Worm (Caenorhabditis elegans) whole organism, L1 larva: ENCODE measurements around the gene T04C12.1.

Experiments
- F16B12.6 ChIP-seq: fragments of 150-350 bp; optimal IDR thresholded peaks from 2 replicates; lab custom pipeline; 2014; ENCODE audit warnings: missing biosample characterization, missing genetic modification characterization
- ceh-82 ChIP-seq, 3 experiments: fragments of 150-350 bp in 1 of 3; sonication (generic microtip) in 2 of 3; optimal IDR thresholded peaks; 2 replicates each; lab custom pipeline; 2014 to 2017; ENCODE audit warnings: missing biosample characterization in 3 of 3, missing genetic modification characterization in 3 of 3
- elt-2 ChIP-seq: sonication (generic microtip); optimal IDR thresholded peaks from 2 replicates; lab custom pipeline; 2016; ENCODE audit warnings: missing genetic modification characterization, mild to moderate bottlenecking, inconsistent platforms, missing compliant biosample characterization, missing genetic modification reagents
- fkh-4 ChIP-seq: sonication (generic microtip); optimal IDR thresholded peaks from 2 replicates; lab custom pipeline; 2016; ENCODE audit warnings: missing compliant biosample characterization, missing genetic modification characterization, borderline replicate concordance
- lin-13 ChIP-seq: fragments of 150-350 bp; optimal IDR thresholded peaks from 2 replicates; lab custom pipeline; 2014; ENCODE audit warnings: missing biosample characterization, missing genetic modification reagents, missing genetic modification characterization
- lin-15B ChIP-seq: fragments of 150-350 bp; sonication (generic microtip); optimal IDR thresholded peaks from 3 replicates; lab custom pipeline; 2014; ENCODE audit warnings: missing biosample characterization, missing genetic modification characterization
- lsy-2 ChIP-seq, 2 experiments: fragments of 150-350 bp; optimal IDR thresholded peaks; 2 replicates each; lab custom pipeline; 2014; ENCODE audit warnings: missing biosample characterization in 2 of 2, missing genetic modification characterization in 2 of 2
- mdl-1 ChIP-seq, 2 experiments: fragments of 150-350 bp; optimal IDR thresholded peaks; 2 replicates each; lab custom pipeline; 2014 to 2017; ENCODE audit warnings: missing biosample characterization in 2 of 2, missing genetic modification characterization in 2 of 2, inconsistent platforms in 1 of 2
- nhr-11 ChIP-seq: fragments of 150-350 bp; optimal IDR thresholded peaks from 2 replicates; lab custom pipeline; 2014; ENCODE audit warnings: missing biosample characterization, missing genetic modification characterization
- nhr-237 ChIP-seq: fragments of 150-350 bp; optimal IDR thresholded peaks from 2 replicates; lab custom pipeline; 2014; ENCODE audit warnings: missing biosample characterization, missing genetic modification characterization
- nhr-90 ChIP-seq: sonication (generic microtip); optimal IDR thresholded peaks from 2 replicates; lab custom pipeline; 2016; ENCODE audit warnings: mild to moderate bottlenecking, missing genetic modification characterization, missing compliant biosample characterization; ENCODE audit not compliant: poor library complexity
- pag-3 ChIP-seq: sonication (generic microtip); optimal IDR thresholded peaks from 2 replicates; lab custom pipeline; 2017; ENCODE audit warnings: missing genetic modification characterization, mild to moderate bottlenecking, missing compliant biosample characterization, antibody characterized with exemption, borderline replicate concordance; ENCODE audit not compliant: insufficient read depth
- xbp-1 ChIP-seq: sonication (generic microtip); optimal IDR thresholded peaks from 2 replicates; lab custom pipeline; 2016; ENCODE audit warnings: missing genetic modification characterization, missing compliant biosample characterization

DNA sequence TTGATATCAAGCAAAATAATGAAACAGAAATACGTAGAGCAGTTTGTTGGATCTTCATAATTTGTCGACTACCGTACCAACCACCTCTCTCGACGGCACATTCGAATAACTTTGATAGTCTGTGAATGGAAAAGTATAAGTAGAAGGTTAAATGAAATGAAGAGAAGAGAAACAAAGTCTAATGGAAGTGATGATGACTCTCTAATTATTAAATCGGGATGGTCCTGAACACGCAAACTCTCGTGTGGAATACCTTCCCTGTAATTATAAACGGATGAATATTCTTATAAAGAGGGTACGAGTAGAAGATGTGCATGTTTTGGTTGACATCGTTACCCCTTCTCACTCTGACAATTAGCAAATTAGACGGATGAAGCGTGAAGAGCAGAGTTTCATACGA, 36.3 kb downstream of the T04C12.1 start, which contains the start of the genes C13G3.12 and hot-6:
- TF ChIP-seq lsy-2 (tag; optimal IDR thresholded peaks at IDR 0.05; lab: Kevin White, UChicago), result no peak
- TF ChIP-seq lin-13 (GFP tag; lab: Kevin White, UChicago), result no peak
- TF ChIP-seq nhr-11 (tag; lab: Kevin White, UChicago), result no peak
- TF ChIP-seq pag-3 (tag; lab: Kevin White, UChicago), result no peak
- TF ChIP-seq mdl-1 (tag; optimal IDR thresholded peaks at IDR 0.05; lab: Kevin White, UChicago), result no peak
- TF ChIP-seq elt-2 (tag; lab: Kevin White, UChicago), result no peak
- no peak for TF ChIP-seq ceh-82 (tag; optimal IDR thresholded peaks at IDR 0.05; lab: Kevin White, UChicago)
- TF ChIP-seq nhr-90 (tag; lab: Kevin White, UChicago), result no peak
- TF ChIP-seq F16B12.6 (tag; lab: Kevin White, UChicago), result no peak
- no peak for TF ChIP-seq lin-15B (tag; lab: Kevin White, UChicago)
- no peak for TF ChIP-seq nhr-237
- no peak for TF ChIP-seq fkh-4 (tag; lab: Kevin White, UChicago)
- TF ChIP-seq xbp-1 (tag; lab: Kevin White, UChicago), result no peak
